Worm (Caenorhabditis elegans) whole organism, late embryonic: ENCODE data around the gene dpf-7.
A peak's percentile ranks its signal among the peaks of the same experiment; 100 is the strongest.

Experiments used
- C08G9.2 ChIP-seq: sonication (generic microtip); optimal IDR thresholded peaks from 2 replicates; lab custom pipeline; 2016; ENCODE audit warnings: mild to moderate bottlenecking, missing genetic modification characterization, moderate library complexity, missing compliant biosample characterization
- K02D7.2 ChIP-seq: sonication (generic microtip); optimal IDR thresholded peaks from 2 replicates; lab custom pipeline; 2017; ENCODE audit warnings: mild to moderate bottlenecking, missing genetic modification characterization, missing compliant biosample characterization
- T23F11.4 ChIP-seq: fragments of 200-800 bp; sonication (Bioruptor generic); optimal IDR thresholded peaks from 2 replicates; lab custom pipeline; 2018; ENCODE audit warnings: mild to moderate bottlenecking, missing genetic modification characterization, missing compliant biosample characterization
- Y22D7AL.16 ChIP-seq: sonication (generic microtip); optimal IDR thresholded peaks from 2 replicates; lab custom pipeline; 2016; ENCODE audit warnings: missing genetic modification characterization, missing compliant biosample characterization
- ahr-1 ChIP-seq: sonication (generic microtip); optimal IDR thresholded peaks from 2 replicates; lab custom pipeline; 2016; ENCODE audit warnings: missing genetic modification characterization, missing compliant biosample characterization
- ceh-14 ChIP-seq: sonication (generic microtip); optimal IDR thresholded peaks from 2 replicates; lab custom pipeline; 2016; ENCODE audit warnings: missing genotype, missing genetic modification characterization, missing compliant biosample characterization
- ceh-18 ChIP-seq: sonication (generic microtip); optimal IDR thresholded peaks from 2 replicates; lab custom pipeline; 2016; ENCODE audit warnings: missing genetic modification characterization, missing compliant biosample characterization
- ceh-31 ChIP-seq: sonication (generic microtip); optimal IDR thresholded peaks from 2 replicates; lab custom pipeline; 2016; ENCODE audit warnings: missing genetic modification characterization, missing compliant biosample characterization
- ceh-34 ChIP-seq: sonication (generic microtip); optimal IDR thresholded peaks from 2 replicates; lab custom pipeline; 2016; ENCODE audit warnings: mild to moderate bottlenecking, missing genetic modification characterization, missing compliant biosample characterization
- ceh-48 ChIP-seq: sonication (generic microtip); optimal IDR thresholded peaks from 2 replicates; lab custom pipeline; 2016; ENCODE audit warnings: missing genetic modification characterization, inconsistent platforms, missing compliant biosample characterization
- dve-1 ChIP-seq: sonication (generic microtip); optimal IDR thresholded peaks from 2 replicates; lab custom pipeline; 2017; ENCODE audit warnings: antibody characterized with exemption, mild to moderate bottlenecking, missing genetic modification characterization, missing compliant biosample characterization
- elt-2 ChIP-seq: sonication (generic microtip); optimal IDR thresholded peaks from 2 replicates; lab custom pipeline; 2016; ENCODE audit warnings: missing genetic modification reagents, missing genetic modification characterization, missing compliant biosample characterization
- fax-1 ChIP-seq: sonication (generic microtip); optimal IDR thresholded peaks from 2 replicates; lab custom pipeline; 2016; ENCODE audit warnings: missing genotype, missing genetic modification characterization, missing compliant biosample characterization
- gmeb-2 ChIP-seq: sonication (generic microtip); optimal IDR thresholded peaks from 2 replicates; lab custom pipeline; 2016; ENCODE audit warnings: missing genetic modification characterization, inconsistent platforms, missing compliant biosample characterization
- lin-11 ChIP-seq: fragments of 200-800 bp; sonication (Bioruptor generic); optimal IDR thresholded peaks from 2 replicates; lab custom pipeline; 2018; ENCODE audit warnings: mild to moderate bottlenecking, missing genetic modification characterization, missing compliant biosample characterization
- madf-2 ChIP-seq: sonication (generic microtip); optimal IDR thresholded peaks from 2 replicates; lab custom pipeline; 2017; ENCODE audit warnings: missing genetic modification characterization, missing compliant biosample characterization
- mec-3 ChIP-seq: sonication (generic microtip); optimal IDR thresholded peaks from 2 replicates; lab custom pipeline; 2016; ENCODE audit warnings: borderline replicate concordance, missing genetic modification characterization, missing compliant biosample characterization
- nfya-1 ChIP-seq: sonication (generic microtip); optimal IDR thresholded peaks from 2 replicates; lab custom pipeline; 2017; ENCODE audit warnings: missing genetic modification characterization, mild to moderate bottlenecking, missing compliant biosample characterization, antibody characterized with exemption, moderate library complexity
- nhr-11 ChIP-seq: fragments of 150-350 bp; optimal IDR thresholded peaks from 2 replicates; lab custom pipeline; 2014; ENCODE audit warnings: missing biosample characterization, missing genetic modification characterization
- pag-3 ChIP-seq: sonication (generic microtip); optimal IDR thresholded peaks from 2 replicates; lab custom pipeline; 2016; ENCODE audit warnings: missing compliant biosample characterization, missing genetic modification characterization, borderline replicate concordance
- pha-2 ChIP-seq: sonication (generic microtip); optimal IDR thresholded peaks from 2 replicates; lab custom pipeline; 2017; ENCODE audit warnings: mild to moderate bottlenecking, missing genetic modification characterization, missing compliant biosample characterization
- pha-4 ChIP-seq: fragments of 150-350 bp; optimal IDR thresholded peaks from 2 replicates; lab custom pipeline; 2018; ENCODE audit warnings: missing biosample characterization, missing genetic modification reagents, missing genetic modification characterization
- pqm-1 ChIP-seq: sonication (generic microtip); optimal IDR thresholded peaks from 2 replicates; lab custom pipeline; 2016; ENCODE audit warnings: missing genetic modification characterization, missing compliant biosample characterization
- pros-1 ChIP-seq: fragments of 150-350 bp; optimal IDR thresholded peaks from 2 replicates; lab custom pipeline; 2014; ENCODE audit warnings: missing biosample characterization, missing genetic modification reagents, missing genetic modification characterization
- rnt-1 ChIP-seq: sonication (generic microtip); optimal IDR thresholded peaks from 2 replicates; lab custom pipeline; 2016; ENCODE audit warnings: missing genetic modification characterization, missing compliant biosample characterization
- sdc-2 ChIP-seq: sonication (generic microtip); optimal IDR thresholded peaks from 2 replicates; lab custom pipeline; 2016; ENCODE audit warnings: missing genotype, missing genetic modification characterization, missing compliant biosample characterization
- sox-4 ChIP-seq: sonication (generic microtip); optimal IDR thresholded peaks from 2 replicates; lab custom pipeline; 2017; ENCODE audit warnings: mild to moderate bottlenecking, missing genetic modification characterization, inconsistent platforms, missing compliant biosample characterization
- tbx-2 ChIP-seq: sonication (generic microtip); optimal IDR thresholded peaks from 2 replicates; lab custom pipeline; 2016; ENCODE audit warnings: missing genetic modification characterization, missing compliant biosample characterization
- ttx-3 ChIP-seq: sonication (generic microtip); optimal IDR thresholded peaks from 2 replicates; lab custom pipeline; 2016; ENCODE audit warnings: missing genetic modification reagents, missing genetic modification characterization, missing compliant biosample characterization
- unc-42 ChIP-seq: sonication (generic microtip); optimal IDR thresholded peaks from 2 replicates; lab custom pipeline; 2016; ENCODE audit warnings: missing genotype, missing genetic modification characterization, missing compliant biosample characterization
- unc-86 ChIP-seq: sonication (generic microtip); optimal IDR thresholded peaks from 2 replicates; lab custom pipeline; 2016; ENCODE audit warnings: missing genetic modification characterization, missing compliant biosample characterization
- zip-5 ChIP-seq: sonication (generic microtip); optimal IDR thresholded peaks from 2 replicates; lab custom pipeline; 2016; ENCODE audit warnings: missing genetic modification characterization, missing compliant biosample characterization
- ztf-16 ChIP-seq: sonication (generic microtip); optimal IDR thresholded peaks from 2 replicates; lab custom pipeline; 2017; ENCODE audit warnings: missing genetic modification characterization, missing compliant biosample characterization

Gene dpf-7

ce11 chrIV:4799114-4799513 is 3.3 kb downstream of the dpf-7 start, which contains the start of gene eor-1:
Gene eor-1 (minus strand): TSS chrIV:4799178.
- TF ChIP-seq ceh-34 (tag; lab: Kevin White, UChicago) (peak; percentile 9), nfya-1 (tag; lab: Kevin White, UChicago) (peak; percentile 45), rnt-1 (tag; lab: Kevin White, UChicago) (no peak), unc-42 (tag; lab: Kevin White, UChicago) (peak; percentile 26), ceh-48 (tag; lab: Kevin White, UChicago) (peak; percentile 93), ceh-31 (peak; percentile 39)

ce11 chrIV:4795111-4795510 is 7.3 kb downstream of the dpf-7 start:
- no peak for TF ChIP-seq unc-86 (tag; lab: Kevin White, UChicago)
- TF ChIP-seq, all 69 proteins: peak for 0

ce11 chrIV:4789445-4789844 is 12.9 kb downstream of the dpf-7 start, which contains the start of gene R11E3.1:
Gene R11E3.1 (plus strand): TSS chrIV:4789745.
- TF ChIP-seq pros-1 (tag; lab: Kevin White, UChicago) (no peak), ahr-1 (tag; lab: Kevin White, UChicago) (no peak), Y22D7AL.16 (tag; lab: Kevin White, UChicago) (no peak), nhr-11 (tag; lab: Kevin White, UChicago) (no peak), pha-4 (tag; lab: Kevin White, UChicago) (no peak), T23F11.4 (no peak), zip-5 (tag; lab: Kevin White, UChicago) (no peak), sox-4 (tag; lab: Kevin White, UChicago) (no peak), unc-42 (tag; lab: Kevin White, UChicago) (no peak), fax-1 (tag; lab: Kevin White, UChicago) (no peak), pag-3 (tag; lab: Kevin White, UChicago) (no peak)

ce11 chrIV:4788332-4788731 is 14.1 kb downstream of the dpf-7 start, which contains the start of gene nhr-104:
Gene nhr-104 (minus strand): TSS chrIV:4788692.
- TF ChIP-seq ceh-14 (no peak), elt-2 (tag; lab: Kevin White, UChicago) (peak; percentile 29)

- peak; percentile 19 for TF ChIP-seq gmeb-2 (tag; lab: Kevin White, UChicago)
Measured at ce11 chrIV:4784687-4785086, 17.7 kb downstream of the dpf-7 start.

- TF ChIP-seq dve-1 (tag; lab: Kevin White, UChicago) (no peak), ceh-18 (tag; lab: Kevin White, UChicago) (peak; percentile 3), elt-2 (tag; lab: Kevin White, UChicago) (peak; percentile 23), K02D7.2 (tag; lab: Kevin White, UChicago) (no peak), pqm-1 (tag; lab: Kevin White, UChicago) (no peak), nfya-1 (tag; lab: Kevin White, UChicago) (peak; percentile 4), sdc-2 (tag; lab: Kevin White, UChicago) (no peak), ttx-3 (no peak), ceh-48 (tag; lab: Kevin White, UChicago) (no peak), lin-11 (tag; lab: Kevin White, UChicago) (no peak), sox-4 (tag; lab: Kevin White, UChicago) (no peak), ceh-31 (no peak), mec-3 (tag; lab: Kevin White, UChicago) (no peak), pha-2 (no peak), C08G9.2 (tag; lab: Kevin White, UChicago) (no peak), ztf-16 (tag; lab: Kevin White, UChicago) (no peak), ahr-1 (tag; lab: Kevin White, UChicago) (no peak), madf-2 (peak; percentile 15), unc-86 (tag; lab: Kevin White, UChicago) (no peak), tbx-2 (tag; lab: Kevin White, UChicago) (no peak)
Measured at ce11 chrIV:4781123-4781522, 21.3 kb downstream of the dpf-7 start.
